Fruit fly (Drosophila melanogaster): ENCODE measurements around the gene Acbp1.
A peak's percentile ranks its signal among the peaks of the same experiment; 100 is the strongest.

The Acbp1 gene

dm6 chr2L:8196757-8197530 lies 34.7 kb upstream of the Acbp1 start, which contains the start of the genes CG8475 and CG8460:
CG8475 (minus strand) TSS chr2L:8196918.
CG8460 (plus strand) TSS chr2L:8197193.
- TF ChIP-seq CG9215 (GFP tag; IDR thresholded peaks at IDR 0.05) = peak; percentile 69
- TF ChIP-seq stwl (tag; optimal IDR thresholded peaks at IDR 0.05) = peak; percentile 64
- TF ChIP-seq Dref (GFP tag; IDR thresholded peaks at IDR 0.05) = peak; percentile 73
- TF ChIP-seq trem (tag; optimal IDR thresholded peaks at IDR 0.05) = peak; percentile 32
- TF ChIP-seq Sry-δ (GFP tag; optimal IDR thresholded peaks at IDR 0.05) = peak; percentile 4
- no peak for TF ChIP-seq CG3726 (GFP tag; IDR thresholded peaks at IDR 0.05)
- TF ChIP-seq Sox100B (GFP tag; optimal IDR thresholded peaks at IDR 0.05) = no peak
- TF ChIP-seq pzg (GFP tag; optimal IDR thresholded peaks at IDR 0.05) = peak; percentile 57
- TF ChIP-seq Dll (GFP tag; IDR thresholded peaks at IDR 0.05; ENCODE audit: partially characterized antibody) = peak; percentile 45; the same call in 1 of the 4 replicates
- no peak for TF ChIP-seq Fer1 (GFP tag; optimal IDR thresholded peaks at IDR 0.05)
- peak; percentile 12 for TF ChIP-seq Ets65A (GFP tag)
- no peak for TF ChIP-seq CG12744 (GFP tag; optimal IDR thresholded peaks at IDR 0.05)
- no peak for TF ChIP-seq Usf (GFP tag; optimal IDR thresholded peaks at IDR 0.05)
- peak; percentile 47; the same call in 2 of the 3 replicates for TF ChIP-seq HLH4C (GFP tag; IDR thresholded peaks at IDR 0.05; ENCODE audit: partially characterized antibody)
- TF ChIP-seq fd3F (GFP tag; optimal IDR thresholded peaks at IDR 0.05) = no peak
- TF ChIP-seq twi (tag; optimal IDR thresholded peaks at IDR 0.05) = no peak
- TF ChIP-seq p53 (GFP tag; optimal IDR thresholded peaks at IDR 0.05) = no peak
- peak; percentile 97 for TF ChIP-seq sqz (GFP tag; optimal IDR thresholded peaks at IDR 0.05)
- TF ChIP-seq MBD-R2 (GFP tag; IDR thresholded peaks at IDR 0.05) = peak; percentile 51; the same call in 1 of the 2 replicates
- TF ChIP-seq CG34224 (GFP tag; IDR thresholded peaks at IDR 0.05; ENCODE audit: partially characterized antibody) = peak; percentile 57; the same call in 2 of the 3 replicates
- no peak for TF ChIP-seq CG17385 (GFP tag; optimal IDR thresholded peaks at IDR 0.05)
- TF ChIP-seq knrl (GFP tag; IDR thresholded peaks at IDR 0.05; ENCODE audit: partially characterized antibody) = 0 out of 3 replicates have a peak, but pooled peaks have one; percentile 36
- peak; percentile 7; the same call in 1 of the 2 replicates for TF ChIP-seq CG17328 (GFP tag; IDR thresholded peaks at IDR 0.05)
- no peak for TF ChIP-seq CG10147 (GFP tag; optimal IDR thresholded peaks at IDR 0.05)
- peak; percentile 94 for TF ChIP-seq E2f2 (GFP tag; IDR thresholded peaks at IDR 0.05)
- peak; percentile 50 for TF ChIP-seq CG2116 (GFP tag; optimal IDR thresholded peaks at IDR 0.05)
- TF ChIP-seq D19A (tag; optimal IDR thresholded peaks at IDR 0.05) = no peak
- peak; percentile 41 for TF ChIP-seq Scr (GFP tag; IDR thresholded peaks at IDR 0.05; ENCODE audit: partially characterized antibody)
- TF ChIP-seq Dfd (GFP tag; optimal IDR thresholded peaks at IDR 0.05) = no peak
- TF ChIP-seq CG13287 (GFP tag; IDR thresholded peaks at IDR 0.05; ENCODE audit: partially characterized antibody) = peak; percentile 66
- TF ChIP-seq bcd (GFP tag; optimal IDR thresholded peaks at IDR 0.05) = no peak
- peak; percentile 91 for TF ChIP-seq Dp (GFP tag; optimal IDR thresholded peaks at IDR 0.05)
- TF ChIP-seq Sin3A (optimal IDR thresholded peaks at IDR 0.05) = peak; percentile 18
- TF ChIP-seq NC2β (GFP tag; optimal IDR thresholded peaks at IDR 0.05) = no peak
- peak; percentile 48 for TF ChIP-seq CG10267 (tag; optimal IDR thresholded peaks at IDR 0.05)
- no peak for TF ChIP-seq dmrt99B (tag; optimal IDR thresholded peaks at IDR 0.05)
- peak; percentile 75 for TF ChIP-seq ranshi (GFP tag; IDR thresholded peaks at IDR 0.05)
- 0 out of 2 replicates have a peak, but pooled peaks have one; percentile 22 for TF ChIP-seq CG3847 (GFP tag; IDR thresholded peaks at IDR 0.05)
- TF ChIP-seq gfzf (GFP tag; optimal IDR thresholded peaks at IDR 0.05) = peak; percentile 54
- TF ChIP-seq ERR (GFP tag; optimal IDR thresholded peaks at IDR 0.05) = peak; percentile 83
- TF ChIP-seq row (GFP tag; IDR thresholded peaks at IDR 0.05) = 0 out of 3 replicates have a peak, but pooled peaks have one; percentile 20
- TF ChIP-seq CG9797 (GFP tag; optimal IDR thresholded peaks at IDR 0.05) = peak; percentile 39
- peak; percentile 57 for TF ChIP-seq unc-4 (GFP tag; IDR thresholded peaks at IDR 0.05; ENCODE audit: partially characterized antibody)
- peak; percentile 45 for TF ChIP-seq BEAF-32 (GFP tag; optimal IDR thresholded peaks at IDR 0.05)
- peak; percentile 35; the same call in 1 of the 2 replicates for TF ChIP-seq amos (GFP tag; IDR thresholded peaks at IDR 0.05; ENCODE audit: partially characterized antibody)
- peak; percentile 15 for TF ChIP-seq CG4617 (GFP tag; optimal IDR thresholded peaks at IDR 0.05; ENCODE audit: borderline replicate concordance)
- TF ChIP-seq onecut (GFP tag; IDR thresholded peaks at IDR 0.05) = peak; percentile 51
- TF ChIP-seq CG11723 (GFP tag; optimal IDR thresholded peaks at IDR 0.05) = no peak

Data from whole organism, embryonic.